Fruit fly (Drosophila melanogaster) whole organism, embryonic: ENCODE data around the gene CG31109.
A peak's percentile ranks its signal among the peaks of the same experiment; 100 is the strongest.

ENCODE experiments used
- CG31365 ChIP-seq: fragments of 200-800 bp; sonication (Bioruptor generic); optimal IDR thresholded peaks from 2 replicates; lab custom pipeline; 2018; ENCODE audit warnings: missing biosample characterization, mild to moderate bottlenecking, missing genetic modification characterization
- CG5245 ChIP-seq: fragments of 200-800 bp; sonication (Bioruptor generic); optimal IDR thresholded peaks from 3 replicates; lab custom pipeline; 2016; ENCODE audit warnings: missing biosample characterization, missing genetic modification characterization
- Dref ChIP-seq: fragments of 200-800 bp; sonication (Bioruptor generic); IDR thresholded peaks from 2 replicates; pipeline ENCODE4 v1.3.6; 2022; ENCODE audit warnings: missing biosample characterization, missing genetic modification characterization
- Sox102F ChIP-seq: fragments of 200-800 bp; sonication (Bioruptor generic); optimal IDR thresholded peaks from 2 replicates; lab custom pipeline; 2018; ENCODE audit warnings: missing biosample characterization, mild to moderate bottlenecking, missing genetic modification characterization, moderate library complexity
- ato ChIP-seq: fragments of 200-800 bp; sonication (Bioruptor generic); IDR thresholded peaks from 2 replicates; pipeline ENCODE4 v1.3.6; 2022; ENCODE audit warnings: missing biosample characterization, missing genetic modification characterization; ENCODE audit not compliant: partially characterized antibody
- ind ChIP-seq: fragments of 200-800 bp; sonication (Bioruptor generic); optimal IDR thresholded peaks from 3 replicates; lab custom pipeline; 2016; ENCODE audit warnings: missing biosample characterization, missing genetic modification characterization
- kah ChIP-seq: fragments of 200-800 bp; sonication (Bioruptor generic); optimal IDR thresholded peaks from 2 replicates; lab custom pipeline; 2018; ENCODE audit warnings: missing biosample characterization, mild to moderate bottlenecking, missing genetic modification characterization
- peb ChIP-seq: fragments of 200-800 bp; sonication (Bioruptor generic); IDR thresholded peaks from 2 replicates; pipeline ENCODE4 v1.3.6; 2022; ENCODE audit warnings: missing biosample characterization, missing genetic modification characterization

DNA sequence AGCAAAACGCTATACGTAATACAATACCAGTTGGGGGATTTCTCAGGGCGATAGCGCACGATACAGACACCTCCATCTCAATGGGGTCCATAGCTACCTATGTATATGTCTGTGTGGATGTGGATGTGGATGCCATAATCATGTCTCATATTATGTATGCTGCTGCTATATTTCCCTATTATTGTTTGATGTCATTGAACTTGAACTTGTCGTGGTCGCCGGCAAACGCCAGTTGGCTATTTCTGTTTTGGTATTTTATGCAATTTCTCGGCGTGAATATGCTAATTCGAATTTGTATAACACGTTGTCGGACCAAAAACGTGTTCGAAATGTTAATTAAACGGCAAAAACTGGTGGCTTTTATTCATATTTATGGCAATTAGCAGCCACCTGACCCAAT lies 48.7 kb downstream of the CG31109 start:
- TF ChIP-seq Sox102F (GFP tag; lab: Kevin White, UChicago) (peak; percentile 1), CG31365 (tag; lab: Kevin White, UChicago) (no peak), ind (GFP tag; lab: Kevin White, UChicago) (no peak), kah (GFP tag; lab: Kevin White, UChicago) (no peak), Dref (GFP tag; lab: Robert Waterston, UW) (no peak), CG5245 (no peak), ato (GFP tag; lab: Robert Waterston, UW) (no peak), peb (GFP tag; lab: Robert Waterston, UW) (no peak)
